Worm (Caenorhabditis elegans): Measurements from ENCODE around the gene srbc-48.
A peak's percentile ranks its signal among the peaks of the same experiment; 100 is the strongest.

The srbc-48 gene

DNA sequence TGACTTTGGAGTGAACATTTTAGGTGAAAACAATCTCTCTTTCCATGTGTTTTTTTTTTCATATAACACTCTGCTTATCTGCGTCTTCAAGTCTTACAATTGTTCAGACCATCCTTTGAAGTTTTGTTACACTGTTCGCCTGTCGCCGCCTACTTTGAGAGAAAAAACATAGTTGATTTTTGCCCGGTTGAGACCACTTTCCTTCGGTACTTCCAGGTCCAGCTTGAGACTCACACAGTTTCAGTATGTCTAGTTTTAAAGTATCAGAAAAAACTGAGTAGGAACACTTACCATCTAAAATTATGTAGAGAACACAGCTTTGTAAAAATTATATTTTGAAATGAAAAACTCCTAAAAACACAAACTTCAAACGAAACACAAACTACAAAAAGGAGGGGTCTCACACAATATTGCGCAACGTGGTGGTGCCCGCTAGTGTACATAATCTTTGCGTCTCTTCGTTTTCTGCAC lies 4.1 kb upstream of the srbc-48 start, which contains the start of the genes fbxa-69 and F54B8.4:
TSS of gene fbxa-69 (minus strand) at position 10 of the 471 bp plus-strand sequence.
TSS of gene F54B8.4 (plus strand) at position 421 of the 471 bp plus-strand sequence.
- TF ChIP-seq zim-3 (tag; optimal IDR thresholded peaks at IDR 0.05) (no peak), tbx-9 (tag; optimal IDR thresholded peaks at IDR 0.05; ENCODE audit: borderline replicate concordance) (no peak), hmg-1.2 (GFP tag; IDR thresholded peaks at IDR 0.05) (peak; percentile 24; the same call in 1 of the 2 replicates), snpc-1.1 (tag; optimal IDR thresholded peaks at IDR 0.05; ENCODE audit: insufficient read depth) (no peak), Y53F4B.3 (GFP tag; IDR thresholded peaks at IDR 0.05) (no peak), Y56A3A.18 (GFP tag; IDR thresholded peaks at IDR 0.05) (no peak), ztf-18 (tag; optimal IDR thresholded peaks at IDR 0.05) (no peak), Y53G8AR.9 (GFP tag; conservative IDR thresholded peaks at IDR 0.05) (no peak), C06A6.2 (GFP tag; conservative IDR thresholded peaks at IDR 0.05) (no peak)

ce11 chrV:15817746-15818145 lies 2.3 kb upstream of the srbc-48 start, which contains the start of gene abf-3:
Gene abf-3 (minus strand): TSS chrV:15817846.
- TF ChIP-seq dpff-1 (tag; optimal IDR thresholded peaks at IDR 0.05): no peak
- TF ChIP-seq somi-1 (GFP tag; optimal IDR thresholded peaks at IDR 0.05): no peak
- no peak for TF ChIP-seq atf-7 (tag; optimal IDR thresholded peaks at IDR 0.05)
- no peak for TF ChIP-seq T07F8.4 (tag; optimal IDR thresholded peaks at IDR 0.05)
- TF ChIP-seq mel-28 (tag; optimal IDR thresholded peaks at IDR 0.05; ENCODE audit: borderline replicate concordance): no peak

- TF ChIP-seq D2030.7 (GFP tag; IDR thresholded peaks at IDR 0.05): no peak
- TF ChIP-seq sdz-38 (tag; optimal IDR thresholded peaks at IDR 0.05): no peak
- TF ChIP-seq F23B12.7 (tag; optimal IDR thresholded peaks at IDR 0.05; ENCODE audit: insufficient read depth): no peak
- no peak for TF ChIP-seq F55B11.4 (tag; optimal IDR thresholded peaks at IDR 0.05; ENCODE audit: borderline replicate concordance, insufficient read depth)
- no peak for TF ChIP-seq snpc-3.4 (tag; optimal IDR thresholded peaks at IDR 0.05)
- no peak for TF ChIP-seq F39B2.1 (GFP tag; IDR thresholded peaks at IDR 0.05)
- TF ChIP-seq ekl-4 (GFP tag; IDR thresholded peaks at IDR 0.05): no peak
- TF ChIP-seq hsf-1 (GFP tag; IDR thresholded peaks at IDR 0.05): no peak
- TF ChIP-seq attf-5 (GFP tag; optimal IDR thresholded peaks at IDR 0.05): no peak
- no peak for TF ChIP-seq ceh-27 (GFP tag; optimal IDR thresholded peaks at IDR 0.05)
- TF ChIP-seq madf-6 (GFP tag; IDR thresholded peaks at IDR 0.05): no peak
- no peak for TF ChIP-seq Y95B8A.8 (GFP tag; IDR thresholded peaks at IDR 0.05)
- TF ChIP-seq xnd-1 (tag; optimal IDR thresholded peaks at IDR 0.05): no peak
- TF ChIP-seq somi-1 (GFP tag; optimal IDR thresholded peaks at IDR 0.05): no peak
- no peak for TF ChIP-seq mes-4 (tag; optimal IDR thresholded peaks at IDR 0.05)
- no peak for TF ChIP-seq ztf-22 (GFP tag; optimal IDR thresholded peaks at IDR 0.05)
- no peak for TF ChIP-seq athp-1 (tag; optimal IDR thresholded peaks at IDR 0.05)
- no peak for TF ChIP-seq nfya-2 (GFP tag; IDR thresholded peaks at IDR 0.05)
Measured at ce11 chrV:15821398-15821797, 1.3 kb downstream of the srbc-48 start, which contains the start of gene srbc-49. Gene srbc-49 (plus strand): TSS chrV:15821698.

DNA sequence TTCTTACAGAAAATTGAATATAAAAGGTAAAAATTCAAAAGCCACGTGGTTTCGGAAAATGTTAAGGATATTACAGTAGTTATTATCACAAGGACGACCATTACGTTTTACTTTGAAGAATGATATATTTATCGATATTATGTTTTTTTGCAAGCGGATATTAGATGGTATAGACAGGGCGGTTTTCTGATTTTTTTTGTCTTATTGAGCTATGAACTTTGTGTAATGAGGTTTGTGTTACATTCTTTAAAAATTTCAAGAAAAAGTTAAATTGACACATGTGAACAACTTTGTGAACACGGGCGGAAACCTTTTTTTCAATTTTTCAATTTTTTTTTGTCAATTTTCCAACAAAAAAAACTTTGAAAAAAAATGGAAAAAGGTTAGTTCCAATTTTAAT lies 4.8 kb downstream of the srbc-48 start, which contains the start of gene srbc-50:
TSS of gene srbc-50 (minus strand) at position 101 of the 400 bp plus-strand sequence.
- TF ChIP-seq snpc-3.4 (tag; optimal IDR thresholded peaks at IDR 0.05) (no peak), bed-2 (GFP tag; IDR thresholded peaks at IDR 0.05) (no peak), somi-1 (GFP tag; optimal IDR thresholded peaks at IDR 0.05) (no peak), dpl-1 (GFP tag; optimal IDR thresholded peaks at IDR 0.05) (no peak), hlh-26 (GFP tag; conservative IDR thresholded peaks at IDR 0.05) (no peak), Y56A3A.18 (GFP tag; IDR thresholded peaks at IDR 0.05) (no peak), ceh-27 (GFP tag; optimal IDR thresholded peaks at IDR 0.05) (no peak), ztf-3 (GFP tag; optimal IDR thresholded peaks at IDR 0.05) (no peak), unc-130 (GFP tag; optimal IDR thresholded peaks at IDR 0.05) (no peak), egl-18 (GFP tag; IDR thresholded peaks at IDR 0.05) (no peak), ets-4 (GFP tag; optimal IDR thresholded peaks at IDR 0.05) (no peak), ekl-4 (GFP tag; IDR thresholded peaks at IDR 0.05) (no peak)

Data from whole organism, young adult.